Fruit fly (Drosophila melanogaster) whole organism, embryonic: ENCODE results near the gene elgi.

Experiments used
- Abd-B ChIP-seq: fragments of 200-800 bp; sonication (Bioruptor generic); optimal IDR thresholded peaks from 2 replicates; lab custom pipeline; 2018; ENCODE audit warnings: missing biosample characterization, mild to moderate bottlenecking, missing genetic modification characterization, moderate library complexity
- Antp ChIP-seq: fragments of 200-800 bp; sonication (Bioruptor generic); optimal IDR thresholded peaks from 3 replicates; lab custom pipeline; 2016; ENCODE audit warnings: missing biosample characterization, missing genetic modification characterization
- CG11398 ChIP-seq: fragments of 200-800 bp; sonication (Bioruptor generic); optimal IDR thresholded peaks from 2 replicates; lab custom pipeline; 2016; ENCODE audit warnings: missing biosample characterization, missing genetic modification characterization
- CG11560 ChIP-seq: fragments of 200-800 bp; sonication (Bioruptor generic); IDR thresholded peaks from 3 replicates; pipeline ENCODE4 v1.3.6; 2022; ENCODE audit warnings: missing biosample characterization, missing genetic modification characterization
- CG12071 ChIP-seq: fragments of 200-800 bp; sonication (Bioruptor generic); optimal IDR thresholded peaks from 3 replicates; lab custom pipeline; 2018; ENCODE audit warnings: missing biosample characterization, mild to moderate bottlenecking, missing genetic modification characterization
- CG12769 ChIP-seq: fragments of 200-800 bp; sonication (Bioruptor generic); optimal IDR thresholded peaks from 2 replicates; lab custom pipeline; 2019; ENCODE audit warnings: missing biosample characterization, mild to moderate bottlenecking, missing genetic modification characterization, moderate library complexity
- CG14667 ChIP-seq: fragments of 200-800 bp; sonication (Bioruptor generic); IDR thresholded peaks from 2 replicates; pipeline ENCODE4 v1.3.6; 2022; ENCODE audit warnings: missing biosample characterization, missing genetic modification characterization
- CG15073 ChIP-seq: fragments of 200-800 bp; sonication (Bioruptor generic); optimal IDR thresholded peaks from 2 replicates; lab custom pipeline; 2016; ENCODE audit warnings: missing biosample characterization, missing genetic modification characterization
- CG16813 ChIP-seq: fragments of 200-800 bp; sonication (Bioruptor generic); IDR thresholded peaks from 3 replicates; pipeline ENCODE4 v1.3.6; 2022; ENCODE audit warnings: missing biosample characterization, missing genetic modification characterization; ENCODE audit not compliant: partially characterized antibody
- CG17568 ChIP-seq: fragments of 200-800 bp; sonication (Bioruptor generic); optimal IDR thresholded peaks from 2 replicates; lab custom pipeline; 2018; ENCODE audit warnings: missing biosample characterization, mild to moderate bottlenecking, missing genetic modification characterization, moderate library complexity
- CG17802 ChIP-seq: fragments of 200-800 bp; sonication (Bioruptor generic); optimal IDR thresholded peaks from 2 replicates; lab custom pipeline; 2018; ENCODE audit warnings: missing biosample characterization, mild to moderate bottlenecking, missing genetic modification characterization, moderate library complexity
- CG1792 ChIP-seq: fragments of 200-800 bp; sonication (Bioruptor generic); optimal IDR thresholded peaks from 2 replicates; lab custom pipeline; 2016; ENCODE audit warnings: missing biosample characterization, missing genetic modification characterization
- CG31441 ChIP-seq: fragments of 200-800 bp; sonication (Bioruptor generic); IDR thresholded peaks from 2 replicates; pipeline ENCODE4 v1.3.6; 2022; ENCODE audit warnings: missing biosample characterization, missing genetic modification characterization
- CG3163 ChIP-seq: fragments of 200-800 bp; sonication (Bioruptor generic); optimal IDR thresholded peaks from 3 replicates; lab custom pipeline; 2016; ENCODE audit warnings: missing biosample characterization, missing genetic modification characterization
- CG32532 ChIP-seq: fragments of 200-800 bp; sonication (Bioruptor generic); IDR thresholded peaks from 2 replicates; pipeline ENCODE4 v1.3.6; 2022; ENCODE audit warnings: missing biosample characterization, missing genetic modification characterization
- CG34224 ChIP-seq: fragments of 200-800 bp; sonication (Bioruptor generic); IDR thresholded peaks from 3 replicates; pipeline ENCODE4 v1.3.6; 2022; ENCODE audit warnings: missing biosample characterization, missing genetic modification characterization; ENCODE audit not compliant: partially characterized antibody
- CG34422 ChIP-seq: fragments of 200-800 bp; sonication (Bioruptor generic); IDR thresholded peaks from 3 replicates; pipeline ENCODE4 v1.3.6; 2022; ENCODE audit warnings: missing biosample characterization, missing genetic modification characterization
- CG5180 ChIP-seq: fragments of 200-800 bp; sonication (Bioruptor generic); optimal IDR thresholded peaks from 3 replicates; lab custom pipeline; 2017; ENCODE audit warnings: missing biosample characterization, missing genetic modification characterization, mild to moderate bottlenecking, moderate library complexity, missing genetic modification reagents
- CG8290 ChIP-seq, 3 experiments: fragments of 200-800 bp; sonication (Bioruptor generic); optimal IDR thresholded peaks; 2 replicates each; lab custom pipeline; 2016 to 2019; ENCODE audit warnings: missing biosample characterization in 3 of 3, missing genetic modification characterization in 3 of 3, mild to moderate bottlenecking in 2 of 3, moderate library complexity in 1 of 3
- CG9609 ChIP-seq: fragments of 200-800 bp; sonication (Bioruptor generic); optimal IDR thresholded peaks from 3 replicates; lab custom pipeline; 2016; ENCODE audit warnings: missing biosample characterization, missing genetic modification characterization
- Doc3 ChIP-seq: fragments of 200-800 bp; sonication (Bioruptor generic); IDR thresholded peaks from 3 replicates; pipeline ENCODE4 v1.3.6; 2022; ENCODE audit warnings: missing biosample characterization, missing genetic modification characterization; ENCODE audit not compliant: partially characterized antibody
- E2f2 ChIP-seq: fragments of 200-800 bp; sonication (Bioruptor generic); IDR thresholded peaks from 2 replicates; pipeline ENCODE4 v1.3.6; 2022; ENCODE audit warnings: missing biosample characterization, missing genetic modification characterization
- H15 ChIP-seq: fragments of 200-800 bp; sonication (Bioruptor generic); IDR thresholded peaks from 3 replicates; pipeline ENCODE4 v1.3.6; 2022; ENCODE audit warnings: missing biosample characterization, missing genetic modification characterization
- Meics ChIP-seq: fragments of 200-800 bp; sonication (Bioruptor generic); optimal IDR thresholded peaks from 2 replicates; lab custom pipeline; 2017; ENCODE audit warnings: missing biosample characterization, mild to moderate bottlenecking, missing genetic modification characterization
- NC2α ChIP-seq: fragments of 200-800 bp; sonication (Bioruptor generic); optimal IDR thresholded peaks from 2 replicates; lab custom pipeline; 2016; ENCODE audit warnings: missing biosample characterization, missing genetic modification characterization
- NFAT ChIP-seq: fragments of 200-800 bp; sonication (Bioruptor generic); IDR thresholded peaks from 2 replicates; pipeline ENCODE4 v1.3.6; 2022; ENCODE audit warnings: missing biosample characterization, missing genetic modification characterization
- Taf1 ChIP-seq: fragments of 200-800 bp; sonication (Bioruptor generic); IDR thresholded peaks from 2 replicates; pipeline ENCODE4 v1.3.6; 2022; ENCODE audit warnings: missing biosample characterization, missing genetic modification characterization
- abd-A ChIP-seq: fragments of 200-800 bp; sonication (Bioruptor generic); optimal IDR thresholded peaks from 3 replicates; lab custom pipeline; 2019; ENCODE audit warnings: missing biosample characterization, mild to moderate bottlenecking, missing genetic modification characterization, moderate library complexity
- al ChIP-seq: fragments of 200-800 bp; sonication (Bioruptor generic); IDR thresholded peaks from 2 replicates; pipeline ENCODE4 v1.3.6; 2022; ENCODE audit warnings: missing biosample characterization, missing genetic modification characterization
- bigmax ChIP-seq: fragments of 200-800 bp; sonication (Bioruptor generic); optimal IDR thresholded peaks from 2 replicates; lab custom pipeline; 2018; ENCODE audit warnings: missing biosample characterization, mild to moderate bottlenecking, missing genetic modification characterization
- br ChIP-seq: fragments of >200 bp; optimal IDR thresholded peaks from 2 replicates; lab custom pipeline; 2017
- bsh ChIP-seq, 2 experiments: fragments of 200-800 bp; sonication (Bioruptor generic); optimal IDR thresholded peaks; 2 replicates each; lab custom pipeline; 2017 to 2018; ENCODE audit warnings: mild to moderate bottlenecking in 2 of 2, missing biosample characterization in 2 of 2, missing genetic modification characterization in 2 of 2, moderate library complexity in 1 of 2
- dmrt11E ChIP-seq: fragments of 200-800 bp; sonication (Bioruptor generic); optimal IDR thresholded peaks from 3 replicates; lab custom pipeline; 2018; ENCODE audit warnings: missing biosample characterization, mild to moderate bottlenecking, missing genetic modification characterization, moderate library complexity
- ems ChIP-seq: fragments of 200-800 bp; sonication (Bioruptor generic); optimal IDR thresholded peaks from 3 replicates; lab custom pipeline; 2016; ENCODE audit warnings: missing biosample characterization, missing genetic modification characterization
- fd3F ChIP-seq: fragments of 200-800 bp; sonication (Bioruptor generic); optimal IDR thresholded peaks from 2 replicates; lab custom pipeline; 2018; ENCODE audit warnings: missing biosample characterization, mild to moderate bottlenecking, missing genetic modification characterization, moderate library complexity
- grn ChIP-seq: fragments of 200-800 bp; sonication (Bioruptor generic); optimal IDR thresholded peaks from 3 replicates; lab custom pipeline; 2017; ENCODE audit warnings: missing biosample characterization, missing genetic modification characterization
- insv ChIP-seq, 2 experiments: fragments of 200-800 bp; sonication (Bioruptor generic); optimal IDR thresholded peaks; 3 replicates each; lab custom pipeline; 2016 to 2018; ENCODE audit warnings: missing biosample characterization in 2 of 2, missing genetic modification characterization in 2 of 2
- jing ChIP-seq: fragments of 200-800 bp; sonication (Bioruptor generic); optimal IDR thresholded peaks from 2 replicates; lab custom pipeline; 2018; ENCODE audit warnings: missing biosample characterization, mild to moderate bottlenecking, missing genetic modification characterization
- lilli ChIP-seq: fragments of 200-800 bp; sonication (Bioruptor generic); optimal IDR thresholded peaks from 3 replicates; lab custom pipeline; 2016; ENCODE audit warnings: missing biosample characterization, missing genetic modification characterization
- nau ChIP-seq: fragments of 200-800 bp; sonication (Bioruptor generic); optimal IDR thresholded peaks from 3 replicates; lab custom pipeline; 2017; ENCODE audit warnings: missing biosample characterization, mild to moderate bottlenecking, missing genetic modification characterization, missing genetic modification reagents
- nerfin-1 ChIP-seq: fragments of 200-800 bp; sonication (Bioruptor generic); optimal IDR thresholded peaks from 3 replicates; lab custom pipeline; 2019; ENCODE audit warnings: missing biosample characterization, mild to moderate bottlenecking, missing genetic modification characterization, moderate library complexity
- onecut ChIP-seq: fragments of 200-800 bp; sonication (Bioruptor generic); IDR thresholded peaks from 2 replicates; pipeline ENCODE4 v1.3.6; 2022; ENCODE audit warnings: missing biosample characterization, missing genetic modification characterization
- peb ChIP-seq: fragments of 200-800 bp; sonication (Bioruptor generic); IDR thresholded peaks from 2 replicates; pipeline ENCODE4 v1.3.6; 2022; ENCODE audit warnings: missing biosample characterization, missing genetic modification characterization
- schlank ChIP-seq: fragments of 200-800 bp; sonication (Bioruptor generic); optimal IDR thresholded peaks from 2 replicates; lab custom pipeline; 2018; ENCODE audit warnings: missing biosample characterization, mild to moderate bottlenecking, missing genetic modification characterization
- slp2 ChIP-seq: fragments of 200-800 bp; sonication (Bioruptor generic); optimal IDR thresholded peaks from 2 replicates; lab custom pipeline; 2016; ENCODE audit warnings: missing biosample characterization, missing genetic modification characterization
- sna ChIP-seq: fragments of 200-800 bp; sonication (Bioruptor generic); IDR thresholded peaks from 2 replicates; pipeline ENCODE4 v1.3.6; 2022; ENCODE audit warnings: missing biosample characterization, missing genetic modification characterization; ENCODE audit not compliant: partially characterized antibody
- sug ChIP-seq: fragments of 200-800 bp; optimal IDR thresholded peaks from 2 replicates; lab custom pipeline; 2019; ENCODE audit warnings: missing biosample characterization, mild to moderate bottlenecking, missing genetic modification characterization, moderate library complexity
- zen ChIP-seq: fragments of 200-800 bp; sonication (Bioruptor generic); optimal IDR thresholded peaks from 3 replicates; lab custom pipeline; 2018; ENCODE audit warnings: missing biosample characterization, mild to moderate bottlenecking, missing genetic modification characterization, moderate library complexity

elgi gene

DNA sequence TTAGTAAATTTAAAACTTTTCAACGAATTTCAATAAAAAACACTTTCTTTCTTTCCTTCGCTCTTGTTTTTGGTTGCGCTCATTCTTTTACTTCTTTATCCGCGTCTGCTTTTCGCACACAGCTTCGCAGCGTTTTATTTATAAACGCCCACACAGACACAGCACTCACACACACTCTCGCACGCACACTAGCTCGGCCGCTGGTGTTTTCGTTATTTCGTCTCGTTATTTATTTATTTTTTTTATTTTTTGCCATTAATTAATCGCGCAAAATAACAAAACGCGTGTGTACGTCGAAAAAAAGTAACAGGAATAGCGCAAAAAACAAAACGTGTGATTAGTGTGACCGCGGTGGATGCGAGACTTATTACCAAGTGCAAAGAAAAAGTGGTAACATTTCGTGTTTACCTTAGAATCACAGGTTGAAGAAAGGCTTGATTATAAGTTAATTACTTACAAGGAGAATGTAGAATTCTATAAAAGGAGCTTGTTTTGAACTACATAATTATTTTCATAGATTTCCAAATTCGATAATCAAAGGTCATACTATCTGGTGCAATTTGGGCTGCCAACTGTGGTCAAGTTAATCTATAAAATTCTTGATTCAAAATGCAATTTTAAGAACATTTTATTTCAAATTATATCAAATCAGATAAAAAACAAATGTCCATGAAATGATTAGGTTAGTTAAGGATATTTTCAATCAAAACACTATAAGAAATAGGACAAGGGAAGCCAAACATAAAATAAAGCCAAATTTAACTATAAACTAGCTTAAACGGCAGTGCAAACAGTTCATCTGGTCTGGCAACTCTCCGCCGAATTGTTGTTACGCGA lies 48.3 kb downstream of the elgi start, which contains the start of the genes hzg and mRpS31 (continued):
- TF ChIP-seq CG5180 (GFP tag; lab: Kevin White, UChicago), result no peak
- TF ChIP-seq Antp (GFP tag; lab: Kevin White, UChicago), result peak; percentile 44
- TF ChIP-seq jing (GFP tag; lab: Kevin White, UChicago), result no peak
- no peak for TF ChIP-seq bigmax (GFP tag; lab: Kevin White, UChicago)
- no peak for TF ChIP-seq schlank (tag; lab: Kevin White, UChicago)
- peak; percentile 59 for TF ChIP-seq CG9609 (GFP tag; lab: Kevin White, UChicago)
- peak; percentile 72 for TF ChIP-seq lilli (GFP tag; lab: Kevin White, UChicago)
- TF ChIP-seq E2f2 (GFP tag; lab: Robert Waterston, UW), result no peak; the same call in 1 of the 2 replicates
- peak; percentile 54; the same call in 1 of the 2 replicates for TF ChIP-seq Taf1
- no peak for TF ChIP-seq NC2α (GFP tag; lab: Kevin White, UChicago)
- peak; percentile 39 for TF ChIP-seq dmrt11E (tag; lab: Kevin White, UChicago)
- TF ChIP-seq CG12769 (tag; lab: Kevin White, UChicago), result no peak
- no peak for TF ChIP-seq H15 (GFP tag; lab: Robert Waterston, UW)
- no peak for TF ChIP-seq onecut (GFP tag; lab: Robert Waterston, UW)
- TF ChIP-seq abd-A, result peak; percentile 37
- peak; percentile 32; the same call in 1 of the 2 replicates for TF ChIP-seq peb (GFP tag; lab: Robert Waterston, UW)
- peak; percentile 55 to 81 for TF ChIP-seq bsh (GFP tag; optimal IDR thresholded peaks at IDR 0.05; lab: Kevin White, UChicago)
- peak; percentile 40 for TF ChIP-seq CG3163 (GFP tag; lab: Kevin White, UChicago)
- peak; percentile 13 for TF ChIP-seq CG1792 (GFP tag; lab: Kevin White, UChicago)
- peak; percentile 17; the same call in 1 of the 3 replicates for TF ChIP-seq CG11560 (tag; lab: Robert Waterston, UW)
- TF ChIP-seq ems (GFP tag; lab: Kevin White, UChicago), result no peak
- TF ChIP-seq grn (GFP tag; lab: Kevin White, UChicago), result peak; percentile 10
- peak; percentile 51 for TF ChIP-seq CG32532
- peak; percentile 39 for TF ChIP-seq zen (tag; lab: Kevin White, UChicago)
- no peak for TF ChIP-seq NFAT (GFP tag; lab: Robert Waterston, UW)
- peak; percentile 52; the same call in 1 of the 2 replicates for TF ChIP-seq al
- no peak for TF ChIP-seq CG14667
- no peak for TF ChIP-seq CG12071
- peak; percentile 58 for TF ChIP-seq CG17568 (GFP tag; lab: Kevin White, UChicago)
- no peak for TF ChIP-seq nau (GFP tag; lab: Kevin White, UChicago)
- TF ChIP-seq CG31441 (GFP tag; lab: Robert Waterston, UW), result peak; percentile 66; the same call in 1 of the 2 replicates
- TF ChIP-seq sug (tag; lab: Kevin White, UChicago), result peak; percentile 67
- TF ChIP-seq Abd-B, result peak; percentile 31
- no peak for TF ChIP-seq CG17802 (tag; lab: Kevin White, UChicago)
- no peak for TF ChIP-seq Doc3 (GFP tag; lab: Robert Waterston, UW)
- TF ChIP-seq CG16813 (GFP tag; lab: Robert Waterston, UW), result no peak
- no peak for TF ChIP-seq sna (GFP tag; lab: Robert Waterston, UW)
- TF ChIP-seq insv (GFP tag; optimal IDR thresholded peaks at IDR 0.05; lab: Kevin White, UChicago), result peak in 1 of 2 experiments; percentile 1
- TF ChIP-seq fd3F (GFP tag; lab: Kevin White, UChicago), result no peak
- peak; percentile 5 for TF ChIP-seq slp2 (GFP tag; lab: Kevin White, UChicago)
- TF ChIP-seq CG34422 (GFP tag; lab: Robert Waterston, UW), result peak; percentile 35; the same call in 1 of the 3 replicates
- peak; percentile 36 for TF ChIP-seq CG8290 (GFP tag; optimal IDR thresholded peaks at IDR 0.05; lab: Kevin White, UChicago)
- TF ChIP-seq CG8290 (tag; optimal IDR thresholded peaks at IDR 0.05; lab: Kevin White, UChicago), result peak in 1 of 2 experiments; percentile 5
- no peak for TF ChIP-seq CG34224
- TF ChIP-seq CG15073 (GFP tag; lab: Kevin White, UChicago), result no peak
- TF ChIP-seq nerfin-1 (tag; lab: Kevin White, UChicago), result peak; percentile 27
- peak; percentile 25 for TF ChIP-seq Meics (GFP tag; lab: Kevin White, UChicago)
- TF ChIP-seq br (lab: Kevin White, UChicago), result no peak
- TF ChIP-seq CG11398 (GFP tag; lab: Kevin White, UChicago), result no peak
